Worm (Caenorhabditis elegans): Measurements from ENCODE around the gene C29E4.9.

Gene C29E4.9

DNA sequence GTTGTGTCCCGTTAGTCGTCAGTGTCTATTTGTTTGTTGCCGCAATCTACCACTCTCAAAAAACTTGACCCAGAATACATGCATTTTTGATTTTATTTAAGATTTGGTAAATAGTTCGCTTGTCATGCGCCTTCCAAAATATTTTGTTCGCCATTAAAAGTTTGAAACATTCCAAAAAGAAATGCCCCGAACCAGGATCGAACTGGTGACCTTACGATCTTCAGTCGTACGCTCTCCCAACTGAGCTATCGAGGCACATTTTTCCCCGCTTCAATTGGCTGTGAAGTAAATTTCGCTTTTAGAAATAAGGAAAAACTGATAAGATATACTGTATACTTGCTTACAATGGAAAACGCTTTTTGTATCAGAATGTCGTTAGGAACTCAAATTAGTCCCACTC, 21.4 kb upstream of the C29E4.9 start:
- TF ChIP-seq ham-2 (GFP tag; optimal IDR thresholded peaks at IDR 0.05) (no peak), nhr-28 (tag; optimal IDR thresholded peaks at IDR 0.05) (no peak), elt-3 (tag; optimal IDR thresholded peaks at IDR 0.05) (no peak), mls-2 (tag; optimal IDR thresholded peaks at IDR 0.05) (no peak), bed-3 (GFP tag; optimal IDR thresholded peaks at IDR 0.05) (no peak), ceh-83 (GFP tag; optimal IDR thresholded peaks at IDR 0.05) (no peak), zip-8 (tag; optimal IDR thresholded peaks at IDR 0.05) (no peak), unc-62 (GFP tag; optimal IDR thresholded peaks at IDR 0.05) (no peak), nhr-76 (tag; optimal IDR thresholded peaks at IDR 0.05) (no peak), ztf-11 (tag; optimal IDR thresholded peaks at IDR 0.05) (no peak), sem-2 (GFP tag; optimal IDR thresholded peaks at IDR 0.05) (no peak), drap-1 (GFP tag; optimal IDR thresholded peaks at IDR 0.05) (no peak), M03D4.4 (tag; optimal IDR thresholded peaks at IDR 0.05) (no peak), cnd-1 (tag; optimal IDR thresholded peaks at IDR 0.05) (no peak), nhr-237 (tag; optimal IDR thresholded peaks at IDR 0.05) (no peak), nhr-12 (tag; optimal IDR thresholded peaks at IDR 0.05) (no peak), unc-39 (tag; optimal IDR thresholded peaks at IDR 0.05) (no peak)

DNA sequence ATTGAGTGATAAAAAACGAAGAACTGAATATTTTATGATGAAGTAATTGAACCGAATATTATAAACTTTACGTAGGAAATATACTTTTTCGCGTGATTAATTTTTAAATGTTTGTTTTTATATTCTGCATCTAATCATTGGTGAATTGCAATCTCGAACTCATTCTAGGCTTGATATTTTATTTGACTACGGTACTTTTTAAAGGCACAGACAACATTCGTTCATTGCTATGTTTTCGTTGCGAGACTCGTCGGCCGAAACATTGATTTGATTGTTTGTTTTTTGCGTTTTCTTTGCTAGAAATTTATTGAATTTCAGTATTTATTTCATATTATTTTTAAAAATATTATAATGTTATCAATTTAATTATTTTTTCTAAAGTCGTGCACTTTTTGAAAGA, 20.9 kb upstream of the C29E4.9 start, which contains the start of gene C06G4.4:
C06G4.4 (minus strand) TSS at position 36 of the 400 bp plus-strand sequence.
- TF ChIP-seq ceh-83 (GFP tag; optimal IDR thresholded peaks at IDR 0.05) (no peak), ces-1 (GFP tag; optimal IDR thresholded peaks at IDR 0.05) (no peak)

DNA sequence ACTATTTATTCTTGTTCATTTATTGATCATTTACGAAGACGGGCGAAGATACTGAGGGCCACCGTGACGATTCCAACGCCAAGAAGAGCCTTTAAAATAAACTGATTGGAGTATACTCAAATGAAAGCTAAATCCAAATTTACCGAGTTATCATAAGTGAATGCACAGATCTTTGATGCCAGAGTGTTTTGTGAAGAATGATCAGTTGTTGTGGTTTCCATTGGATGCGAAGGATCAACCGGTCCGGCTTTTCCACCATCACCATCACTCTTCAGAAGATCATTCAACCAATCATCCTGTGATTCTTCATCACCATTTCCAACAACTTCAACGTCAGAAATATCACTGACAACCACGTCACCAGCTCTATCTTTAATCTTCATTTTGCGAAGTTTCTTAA, 20.4 kb upstream of the C29E4.9 start:
- TF ChIP-seq nhr-237 (tag; optimal IDR thresholded peaks at IDR 0.05), result no peak
- TF ChIP-seq ztf-11 (tag; optimal IDR thresholded peaks at IDR 0.05), result no peak
- TF ChIP-seq zip-8 (tag; optimal IDR thresholded peaks at IDR 0.05), result no peak
- TF ChIP-seq ces-1 (GFP tag; optimal IDR thresholded peaks at IDR 0.05), result no peak
- TF ChIP-seq hlh-1 (tag; optimal IDR thresholded peaks at IDR 0.05), result no peak
- no peak for TF ChIP-seq unc-62 (GFP tag; optimal IDR thresholded peaks at IDR 0.05)
- TF ChIP-seq flh-1 (GFP tag; optimal IDR thresholded peaks at IDR 0.05), result no peak
- TF ChIP-seq mab-5 (tag; optimal IDR thresholded peaks at IDR 0.05), result no peak
- no peak for TF ChIP-seq pha-4 (tag; optimal IDR thresholded peaks at IDR 0.05)
- no peak for TF ChIP-seq sptf-1 (tag; optimal IDR thresholded peaks at IDR 0.05)

DNA sequence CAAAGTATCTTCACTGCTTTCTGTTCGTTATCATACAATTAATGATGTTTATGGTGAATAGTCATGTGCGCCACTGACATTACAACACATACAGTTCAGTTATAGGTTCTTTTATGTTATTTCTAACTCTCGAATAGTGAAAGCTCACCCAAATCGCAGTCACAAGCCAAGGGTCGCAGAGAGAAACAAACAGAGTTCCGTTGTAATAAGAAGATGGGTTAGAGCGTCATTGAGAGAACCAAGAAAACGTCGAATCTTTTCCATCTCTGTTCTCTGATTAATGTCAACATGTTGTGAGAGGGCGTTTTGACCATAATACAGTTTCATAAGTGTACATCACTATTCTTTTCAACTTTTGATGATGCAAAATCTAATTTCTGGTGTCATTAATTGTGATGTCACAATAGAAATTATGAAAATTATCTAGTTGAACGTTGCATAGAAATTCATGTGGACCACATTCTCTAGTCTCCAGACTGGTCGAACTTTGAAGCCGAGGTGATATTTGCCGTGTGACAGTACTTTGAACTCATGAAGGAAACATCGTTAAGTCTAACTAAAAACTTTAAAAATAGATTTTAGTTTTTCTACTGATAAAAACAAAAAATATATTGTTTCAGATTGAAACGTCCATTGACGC, 17.2 kb upstream of the C29E4.9 start:
- TF ChIP-seq lsy-2 (tag; optimal IDR thresholded peaks at IDR 0.05) (no peak), nhr-12 (tag; optimal IDR thresholded peaks at IDR 0.05) (no peak)

DNA sequence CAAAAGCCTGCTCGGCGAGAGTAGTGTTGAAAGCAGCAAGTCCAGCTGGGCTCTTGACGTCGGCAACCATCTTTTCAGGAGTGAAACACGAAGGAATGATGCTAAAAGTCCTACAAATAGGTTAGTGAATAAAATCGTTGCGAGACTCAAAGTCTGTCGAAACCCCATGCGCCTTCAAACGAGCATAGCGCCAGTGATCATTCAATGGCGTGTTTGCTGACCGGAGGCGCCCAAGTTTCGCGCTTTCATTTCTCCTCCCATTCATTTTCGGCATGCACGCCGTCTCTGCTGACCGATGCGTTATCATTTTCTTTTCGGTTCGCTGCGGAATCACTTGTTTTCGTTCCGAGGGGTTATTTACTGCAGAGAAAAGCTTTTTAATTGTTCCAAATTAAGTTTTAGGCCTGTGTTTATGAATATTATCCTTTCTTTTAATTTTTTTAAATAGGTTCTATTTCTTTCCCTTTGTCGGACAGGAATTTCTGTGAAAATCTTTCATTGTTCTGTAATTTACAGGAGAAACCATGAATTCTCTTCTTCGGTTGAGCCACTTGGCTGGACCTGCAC, 16.4 kb upstream of the C29E4.9 start, which contains the start of the genes eef-1B.1 and aco-2:
eef-1B.1 (minus strand) TSS at position 186 of the 567 bp plus-strand sequence.
aco-2 (plus strand) TSS at position 517 of the 567 bp plus-strand sequence.
- TF ChIP-seq zip-8 (tag; optimal IDR thresholded peaks at IDR 0.05) (no peak), nhr-76 (tag; optimal IDR thresholded peaks at IDR 0.05) (no peak), unc-120 (tag; optimal IDR thresholded peaks at IDR 0.05; ENCODE audit: poor library complexity, severe bottlenecking) (no peak), snpc-4 (tag; optimal IDR thresholded peaks at IDR 0.05) (no peak), ham-2 (GFP tag; optimal IDR thresholded peaks at IDR 0.05) (no peak), unc-39 (tag; optimal IDR thresholded peaks at IDR 0.05) (no peak), ces-1 (GFP tag; optimal IDR thresholded peaks at IDR 0.05) (peak; percentile 33), ceh-83 (GFP tag; optimal IDR thresholded peaks at IDR 0.05) (no peak), mep-1 (tag; optimal IDR thresholded peaks at IDR 0.05) (peak; percentile 30), tbx-8 (GFP tag; optimal IDR thresholded peaks at IDR 0.05) (no peak), mab-5 (tag; optimal IDR thresholded peaks at IDR 0.05) (no peak), cnd-1 (tag; optimal IDR thresholded peaks at IDR 0.05) (no peak), nhr-12 (tag; optimal IDR thresholded peaks at IDR 0.05) (no peak), nhr-237 (tag; optimal IDR thresholded peaks at IDR 0.05) (peak; percentile 28), lsy-2 (tag; optimal IDR thresholded peaks at IDR 0.05) (peak; percentile 80), nhr-2 (tag; optimal IDR thresholded peaks at IDR 0.05) (no peak), unc-62 (GFP tag; optimal IDR thresholded peaks at IDR 0.05) (peak; percentile 6), drap-1 (GFP tag; optimal IDR thresholded peaks at IDR 0.05) (peak; percentile 22), elt-1 (tag; optimal IDR thresholded peaks at IDR 0.05; ENCODE audit: borderline replicate concordance, insufficient read depth) (no peak), bed-3 (GFP tag; optimal IDR thresholded peaks at IDR 0.05) (no peak), flh-1 (GFP tag; optimal IDR thresholded peaks at IDR 0.05) (no peak), ztf-11 (tag; optimal IDR thresholded peaks at IDR 0.05) (no peak), ceh-43 (GFP tag; optimal IDR thresholded peaks at IDR 0.05) (no peak), hlh-1 (tag; optimal IDR thresholded peaks at IDR 0.05) (peak; percentile 28), pha-4 (tag; optimal IDR thresholded peaks at IDR 0.05) (peak; percentile 67), mls-2 (tag; optimal IDR thresholded peaks at IDR 0.05) (no peak), sptf-1 (tag; optimal IDR thresholded peaks at IDR 0.05) (no peak), elt-3 (tag; optimal IDR thresholded peaks at IDR 0.05) (no peak), nhr-28 (tag; optimal IDR thresholded peaks at IDR 0.05) (no peak), lin-32 (GFP tag; optimal IDR thresholded peaks at IDR 0.05) (no peak), M03D4.4 (tag; optimal IDR thresholded peaks at IDR 0.05) (no peak), sem-2 (GFP tag; optimal IDR thresholded peaks at IDR 0.05) (no peak), ceh-39 (tag; optimal IDR thresholded peaks at IDR 0.05) (no peak), lin-13 (tag; optimal IDR thresholded peaks at IDR 0.05) (peak; percentile 43), blmp-1 (tag; optimal IDR thresholded peaks at IDR 0.05) (no peak)

Data from whole organism, mixed stage, embryonic.